In genomic region chr3R:19875118-19875887, dm6 we compare ENCODE assay signal across 1 fruit fly cellular context.
TF ChIP-seq lines count a peak whose summit lies in the region.

Mrp5 (minus strand) TSS chr3R:19875678.

TF ChIP-seq in whole organism, embryonic, 481 proteins besides CTCF, POLR2A, EP300 and RAD21 (continued from another document and continues in another):
- TF ChIP-seq Lpt (GFP tag; optimal IDR thresholded peaks at IDR 0.05; lab: Kevin White, UChicago) (no peak), Abd-B (GFP tag; optimal IDR thresholded peaks at IDR 0.05; lab: Kevin White, UChicago) (no peak), Tbp (GFP tag; optimal IDR thresholded peaks at IDR 0.05; lab: Kevin White, UChicago) (no peak), ase (GFP tag; IDR thresholded peaks at IDR 0.05; lab: Robert Waterston, UW) (peak; percentile 53; the same call in 2 of the 3 replicates), CG2889 (GFP tag; IDR thresholded peaks at IDR 0.05; lab: Robert Waterston, UW) (no peak), dmrt99B (tag; optimal IDR thresholded peaks at IDR 0.05; lab: Kevin White, UChicago) (peak; percentile 45), CG10267 (tag; optimal IDR thresholded peaks at IDR 0.05; lab: Kevin White, UChicago) (peak; percentile 40), CG15479 (GFP tag; optimal IDR thresholded peaks at IDR 0.05; lab: Kevin White, UChicago) (no peak), CG7839 (tag; optimal IDR thresholded peaks at IDR 0.05; lab: Kevin White, UChicago) (peak; percentile 53), CG12942 (GFP tag; optimal IDR thresholded peaks at IDR 0.05; lab: Kevin White, UChicago) (peak; percentile 23), hb (GFP tag; IDR thresholded peaks at IDR 0.05; lab: Robert Waterston, UW; ENCODE audit: partially characterized antibody) (no peak), Deaf1 (tag; optimal IDR thresholded peaks at IDR 0.05; lab: Kevin White, UChicago) (no peak), cg (GFP tag; optimal IDR thresholded peaks at IDR 0.05; lab: Kevin White, UChicago) (peak; percentile 78), ci (GFP tag; IDR thresholded peaks at IDR 0.05; lab: Robert Waterston, UW) (peak; percentile 76), CG15011 (GFP tag; optimal IDR thresholded peaks at IDR 0.05; lab: Kevin White, UChicago) (no peak), CG10209 (GFP tag; optimal IDR thresholded peaks at IDR 0.05; lab: Kevin White, UChicago) (peak; percentile 4), onecut (GFP tag; IDR thresholded peaks at IDR 0.05; lab: Robert Waterston, UW) (peak; percentile 75), stwl (tag; optimal IDR thresholded peaks at IDR 0.05; lab: Kevin White, UChicago) (no peak), Ptx1 (GFP tag; IDR thresholded peaks at IDR 0.05; lab: Robert Waterston, UW) (peak; percentile 52), CG17328 (GFP tag; IDR thresholded peaks at IDR 0.05; lab: Robert Waterston, UW) (peak; percentile 64), gfzf (GFP tag; optimal IDR thresholded peaks at IDR 0.05; lab: Kevin White, UChicago) (no peak), CG12744 (GFP tag; optimal IDR thresholded peaks at IDR 0.05; lab: Kevin White, UChicago) (no peak), Drgx (GFP tag; IDR thresholded peaks at IDR 0.05; lab: Robert Waterston, UW) (peak; percentile 55), CG1233 (GFP tag; optimal IDR thresholded peaks at IDR 0.05; lab: Kevin White, UChicago) (no peak), CG12219 (GFP tag; optimal IDR thresholded peaks at IDR 0.05; lab: Kevin White, UChicago) (no peak), Doc3 (GFP tag; IDR thresholded peaks at IDR 0.05; lab: Robert Waterston, UW; ENCODE audit: partially characterized antibody) (no peak), CG3726 (GFP tag; IDR thresholded peaks at IDR 0.05; lab: Robert Waterston, UW) (no peak), Bdp1 (GFP tag; optimal IDR thresholded peaks at IDR 0.05; lab: Kevin White, UChicago) (no peak), CG7987 (GFP tag; optimal IDR thresholded peaks at IDR 0.05; lab: Kevin White, UChicago) (peak; percentile 17), amos (GFP tag; IDR thresholded peaks at IDR 0.05; lab: Robert Waterston, UW; ENCODE audit: partially characterized antibody) (no peak; the same call in 1 of the 2 replicates), Meics (GFP tag; optimal IDR thresholded peaks at IDR 0.05; lab: Kevin White, UChicago) (peak; percentile 59), ab (GFP tag; optimal IDR thresholded peaks at IDR 0.05; lab: Kevin White, UChicago) (no peak), Sox102F (GFP tag; optimal IDR thresholded peaks at IDR 0.05; lab: Kevin White, UChicago) (peak; percentile 36), Med (GFP tag; lab: Kevin White, UChicago) (peak; percentile 32), GATAe (GFP tag; conservative IDR thresholded peaks at IDR 0.05; lab: Robert Waterston, UW) (no peak), Dbx (GFP tag; IDR thresholded peaks at IDR 0.05; lab: Robert Waterston, UW) (peak; percentile 46; the same call in 1 of the 3 replicates), CG7963 (GFP tag; IDR thresholded peaks at IDR 0.05; lab: Robert Waterston, UW; ENCODE audit: partially characterized antibody) (no peak), CG11696 (GFP tag; IDR thresholded peaks at IDR 0.05; lab: Robert Waterston, UW) (peak; percentile 48), Hr78 (GFP tag; optimal IDR thresholded peaks at IDR 0.05; lab: Kevin White, UChicago) (no peak), klu (GFP tag; IDR thresholded peaks at IDR 0.05; lab: Robert Waterston, UW) (no peak), HmgD (GFP tag; optimal IDR thresholded peaks at IDR 0.05; lab: Kevin White, UChicago) (no peak), CG2875 (GFP tag; optimal IDR thresholded peaks at IDR 0.05; lab: Kevin White, UChicago) (no peak), ro (GFP tag; IDR thresholded peaks at IDR 0.05; lab: Robert Waterston, UW) (no peak), emc (GFP tag; optimal IDR thresholded peaks at IDR 0.05; lab: Kevin White, UChicago) (no peak), CG16813 (GFP tag; IDR thresholded peaks at IDR 0.05; lab: Robert Waterston, UW; ENCODE audit: partially characterized antibody) (no peak), CG12104 (GFP tag; optimal IDR thresholded peaks at IDR 0.05; lab: Kevin White, UChicago) (no peak), Nf-YB (GFP tag; optimal IDR thresholded peaks at IDR 0.05; lab: Kevin White, UChicago) (peak; percentile 4), CG10321 (GFP tag; IDR thresholded peaks at IDR 0.05; lab: Robert Waterston, UW) (0 out of 2 replicates have a peak, but pooled peaks have one; percentile 33), Atf-2 (GFP tag; optimal IDR thresholded peaks at IDR 0.05; lab: Kevin White, UChicago) (no peak), CG32767 (GFP tag; IDR thresholded peaks at IDR 0.05; lab: Robert Waterston, UW) (no peak), disco-r (GFP tag; optimal IDR thresholded peaks at IDR 0.05; lab: Kevin White, UChicago) (no peak), hkb (optimal IDR thresholded peaks at IDR 0.05; lab: Kevin White, UChicago) (no peak), hkb (GFP tag; IDR thresholded peaks at IDR 0.05; lab: Robert Waterston, UW) (peak; percentile 73), chm (GFP tag; IDR thresholded peaks at IDR 0.05; lab: Robert Waterston, UW) (0 out of 2 replicates have a peak, but pooled peaks have one; percentile 51), lab (GFP tag; optimal IDR thresholded peaks at IDR 0.05; lab: Kevin White, UChicago) (peak; percentile 36), tup (GFP tag; optimal IDR thresholded peaks at IDR 0.05; lab: Kevin White, UChicago) (no peak), CG31224 (GFP tag; IDR thresholded peaks at IDR 0.05; lab: Robert Waterston, UW) (peak; percentile 47), Hr3 (GFP tag; optimal IDR thresholded peaks at IDR 0.05; lab: Kevin White, UChicago) (peak; percentile 17), sd (tag; optimal IDR thresholded peaks at IDR 0.05; lab: Kevin White, UChicago) (no peak), sqz (GFP tag; optimal IDR thresholded peaks at IDR 0.05; lab: Kevin White, UChicago) (no peak), sna (GFP tag; IDR thresholded peaks at IDR 0.05; lab: Robert Waterston, UW; ENCODE audit: partially characterized antibody) (no peak), CG9609 (GFP tag; optimal IDR thresholded peaks at IDR 0.05; lab: Kevin White, UChicago) (peak; percentile 12), CG18764 (GFP tag; optimal IDR thresholded peaks at IDR 0.05; lab: Kevin White, UChicago) (no peak), TFAM (GFP tag; optimal IDR thresholded peaks at IDR 0.05; lab: Kevin White, UChicago) (no peak), CG11456 (GFP tag; IDR thresholded peaks at IDR 0.05; lab: Robert Waterston, UW) (peak; percentile 80), CG9876 (GFP tag; optimal IDR thresholded peaks at IDR 0.05; lab: Kevin White, UChicago) (no peak), CG43689 (GFP tag; IDR thresholded peaks at IDR 0.05; lab: Robert Waterston, UW) (peak; percentile 50; the same call in 1 of the 2 replicates), sob (GFP tag; IDR thresholded peaks at IDR 0.05; lab: Robert Waterston, UW) (peak; percentile 63), Mes4 (GFP tag; optimal IDR thresholded peaks at IDR 0.05; lab: Kevin White, UChicago) (no peak), CG34422 (GFP tag; IDR thresholded peaks at IDR 0.05; lab: Robert Waterston, UW) (peak; percentile 57; the same call in 2 of the 3 replicates), CG12659 (GFP tag; optimal IDR thresholded peaks at IDR 0.05; lab: Kevin White, UChicago) (peak; percentile 26), NfI (GFP tag; optimal IDR thresholded peaks at IDR 0.05; lab: Kevin White, UChicago) (peak; percentile 42), bowl (GFP tag; IDR thresholded peaks at IDR 0.05; lab: Robert Waterston, UW) (no peak), CG8281 (tag; optimal IDR thresholded peaks at IDR 0.05; lab: Kevin White, UChicago) (no peak), chinmo (GFP tag; IDR thresholded peaks at IDR 0.05; lab: Robert Waterston, UW; ENCODE audit: partially characterized antibody) (no peak), eve (GFP tag; optimal IDR thresholded peaks at IDR 0.05; lab: Kevin White, UChicago) (no peak), gt (GFP tag; IDR thresholded peaks at IDR 0.05; lab: Robert Waterston, UW) (no peak), yki (optimal IDR thresholded peaks at IDR 0.05; lab: Kevin White, UChicago) (no peak), CG34376 (GFP tag; optimal IDR thresholded peaks at IDR 0.05; lab: Kevin White, UChicago) (peak; percentile 45), fru (optimal IDR thresholded peaks at IDR 0.05; lab: Kevin White, UChicago) (no peak), Eip74EF (GFP tag; optimal IDR thresholded peaks at IDR 0.05; lab: Kevin White, UChicago) (no peak), Hr51 (GFP tag; optimal IDR thresholded peaks at IDR 0.05; lab: Kevin White, UChicago) (peak in 1 of 2 experiments; percentile 40), CG17829 (tag; optimal IDR thresholded peaks at IDR 0.05; lab: Kevin White, UChicago) (peak; percentile 20), CG7786 (GFP tag; optimal IDR thresholded peaks at IDR 0.05; lab: Kevin White, UChicago) (no peak), cad (GFP tag; optimal IDR thresholded peaks at IDR 0.05; lab: Kevin White, UChicago) (no peak), pzg (GFP tag; optimal IDR thresholded peaks at IDR 0.05; lab: Kevin White, UChicago) (peak; percentile 8), nmo (GFP tag; optimal IDR thresholded peaks at IDR 0.05; lab: Kevin White, UChicago) (peak; percentile 41), CG11398 (GFP tag; optimal IDR thresholded peaks at IDR 0.05; lab: Kevin White, UChicago) (no peak), CG4820 (GFP tag; optimal IDR thresholded peaks at IDR 0.05; lab: Kevin White, UChicago) (peak; percentile 9), dati (GFP tag; IDR thresholded peaks at IDR 0.05; lab: Robert Waterston, UW) (no peak), Fer3 (tag; optimal IDR thresholded peaks at IDR 0.05; lab: Kevin White, UChicago) (peak; percentile 15), CG3838 (GFP tag; optimal IDR thresholded peaks at IDR 0.05; lab: Kevin White, UChicago) (no peak), CG13624 (GFP tag; optimal IDR thresholded peaks at IDR 0.05; lab: Kevin White, UChicago) (peak; percentile 17), pfk (GFP tag; optimal IDR thresholded peaks at IDR 0.05; lab: Kevin White, UChicago) (no peak), usp (GFP tag; optimal IDR thresholded peaks at IDR 0.05; lab: Kevin White, UChicago) (no peak), CG4424 (GFP tag; optimal IDR thresholded peaks at IDR 0.05; lab: Kevin White, UChicago) (peak; percentile 30), Oaz (GFP tag; IDR thresholded peaks at IDR 0.05; lab: Robert Waterston, UW) (peak; percentile 18; the same call in 1 of the 2 replicates), tgo (GFP tag; IDR thresholded peaks at IDR 0.05; lab: Robert Waterston, UW) (peak; percentile 63), cwo (GFP tag; optimal IDR thresholded peaks at IDR 0.05; lab: Kevin White, UChicago) (no peak), zf30C (GFP tag; optimal IDR thresholded peaks at IDR 0.05; lab: Kevin White, UChicago) (no peak), CG42726 (GFP tag; IDR thresholded peaks at IDR 0.05; lab: Robert Waterston, UW; ENCODE audit: partially characterized antibody) (0 out of 2 replicates have a peak, but pooled peaks have one; percentile 7), wek (GFP tag; optimal IDR thresholded peaks at IDR 0.05; lab: Kevin White, UChicago) (peak; percentile 64), shn (GFP tag; optimal IDR thresholded peaks at IDR 0.05; lab: Kevin White, UChicago) (no peak), CG10565 (GFP tag; optimal IDR thresholded peaks at IDR 0.05; lab: Kevin White, UChicago) (no peak), CG12769 (tag; optimal IDR thresholded peaks at IDR 0.05; lab: Kevin White, UChicago) (peak; percentile 28), CG2199 (GFP tag; IDR thresholded peaks at IDR 0.05; lab: Robert Waterston, UW) (no peak), CG10959 (GFP tag; IDR thresholded peaks at IDR 0.05; lab: Robert Waterston, UW) (no peak; the same call in 1 of the 2 replicates), hth (optimal IDR thresholded peaks at IDR 0.05; lab: Kevin White, UChicago) (no peak), grau (tag; optimal IDR thresholded peaks at IDR 0.05; lab: Kevin White, UChicago) (peak; percentile 40), CG13287 (GFP tag; IDR thresholded peaks at IDR 0.05; lab: Robert Waterston, UW; ENCODE audit: partially characterized antibody) (no peak), CG8478 (optimal IDR thresholded peaks at IDR 0.05; lab: Kevin White, UChicago) (no peak), CG13296 (GFP tag; optimal IDR thresholded peaks at IDR 0.05; lab: Kevin White, UChicago) (peak; percentile 24), CG1529 (GFP tag; optimal IDR thresholded peaks at IDR 0.05; lab: Kevin White, UChicago) (no peak), vfl (GFP tag; optimal IDR thresholded peaks at IDR 0.05; lab: Kevin White, UChicago) (no peak), Blimp-1 (GFP tag; optimal IDR thresholded peaks at IDR 0.05; lab: Kevin White, UChicago) (no peak), CG7271 (tag; optimal IDR thresholded peaks at IDR 0.05; lab: Kevin White, UChicago) (no peak), Opbp (GFP tag; IDR thresholded peaks at IDR 0.05; lab: Robert Waterston, UW; ENCODE audit: partially characterized antibody) (no peak), Scr (GFP tag; IDR thresholded peaks at IDR 0.05; lab: Robert Waterston, UW; ENCODE audit: partially characterized antibody) (no peak), Ssrp (tag; optimal IDR thresholded peaks at IDR 0.05; lab: Kevin White, UChicago) (no peak), Vsx1 (GFP tag; optimal IDR thresholded peaks at IDR 0.05; lab: Kevin White, UChicago) (no peak), da (GFP tag; optimal IDR thresholded peaks at IDR 0.05; lab: Kevin White, UChicago) (no peak), Dref (GFP tag; IDR thresholded peaks at IDR 0.05; lab: Robert Waterston, UW) (no peak), CG32772 (GFP tag; IDR thresholded peaks at IDR 0.05; lab: Robert Waterston, UW) (no peak), Myb (GFP tag; optimal IDR thresholded peaks at IDR 0.05; lab: Kevin White, UChicago) (no peak), Dip3 (GFP tag; optimal IDR thresholded peaks at IDR 0.05; lab: Kevin White, UChicago) (no peak), CG14441 (GFP tag; IDR thresholded peaks at IDR 0.05; lab: Robert Waterston, UW) (peak; percentile 61), CG11247 (GFP tag; IDR thresholded peaks at IDR 0.05; lab: Robert Waterston, UW) (peak; percentile 59; the same call in 1 of the 2 replicates), CG9817 (tag; optimal IDR thresholded peaks at IDR 0.05; lab: Kevin White, UChicago) (peak; percentile 36), Doc2 (GFP tag; IDR thresholded peaks at IDR 0.05; lab: Robert Waterston, UW) (no peak), Pdp1 (GFP tag; optimal IDR thresholded peaks at IDR 0.05; lab: Kevin White, UChicago) (peak; percentile 3 to 14), slbo (GFP tag; IDR thresholded peaks at IDR 0.05; lab: Robert Waterston, UW) (peak; percentile 80), Kr (GFP tag; optimal IDR thresholded peaks at IDR 0.05; lab: Kevin White, UChicago) (peak; percentile 68), Hmx (GFP tag; optimal IDR thresholded peaks at IDR 0.05; lab: Kevin White, UChicago) (no peak), dpn (GFP tag; optimal IDR thresholded peaks at IDR 0.05; lab: Kevin White, UChicago) (peak; percentile 26 to 46)
